Worm (Caenorhabditis elegans) whole organism, midembryonic: Measurements from ENCODE around the gene unc-64.

Source experiments
- T22C8.4 ChIP-seq: fragments of 200-800 bp; sonication (Bioruptor generic); IDR thresholded peaks from 2 replicates; pipeline ENCODE4 v1.3.6; 2022; ENCODE audit warnings: missing genetic modification characterization, missing compliant biosample characterization
- cog-1 ChIP-seq: sonication (generic microtip); optimal IDR thresholded peaks from 2 replicates; lab custom pipeline; 2016; ENCODE audit warnings: missing genetic modification characterization, missing compliant biosample characterization
- flt-1 ChIP-seq: fragments of 200-800 bp; sonication (Bioruptor generic); IDR thresholded peaks from 2 replicates; pipeline ENCODE4 v1.3.6; 2022; ENCODE audit warnings: missing genetic modification characterization, missing compliant biosample characterization
- klf-2 ChIP-seq: fragments of 200-800 bp; sonication (Bioruptor generic); conservative IDR thresholded peaks from 2 replicates; pipeline ENCODE4 v1.3.6; 2022; ENCODE audit warnings: missing genetic modification reagents, missing genetic modification characterization, missing compliant biosample characterization
- med-1 ChIP-seq: sonication (generic microtip); optimal IDR thresholded peaks from 2 replicates; lab custom pipeline; 2017; ENCODE audit warnings: missing genetic modification characterization, mild to moderate bottlenecking, missing compliant biosample characterization, antibody characterized with exemption, missing genetic modification reagents; ENCODE audit not compliant: insufficient read depth
- ref-1 ChIP-seq: fragments of 200-800 bp; sonication (Bioruptor generic); conservative IDR thresholded peaks from 2 replicates; pipeline ENCODE4 v1.3.6; 2022; ENCODE audit warnings: missing genetic modification reagents, missing genetic modification characterization, missing compliant biosample characterization
- ztf-23 ChIP-seq: fragments of 200-800 bp; sonication (Bioruptor generic); IDR thresholded peaks from 2 replicates; pipeline ENCODE4 v1.3.6; 2022; ENCODE audit warnings: missing genetic modification reagents, missing genetic modification characterization, missing compliant biosample characterization

DNA sequence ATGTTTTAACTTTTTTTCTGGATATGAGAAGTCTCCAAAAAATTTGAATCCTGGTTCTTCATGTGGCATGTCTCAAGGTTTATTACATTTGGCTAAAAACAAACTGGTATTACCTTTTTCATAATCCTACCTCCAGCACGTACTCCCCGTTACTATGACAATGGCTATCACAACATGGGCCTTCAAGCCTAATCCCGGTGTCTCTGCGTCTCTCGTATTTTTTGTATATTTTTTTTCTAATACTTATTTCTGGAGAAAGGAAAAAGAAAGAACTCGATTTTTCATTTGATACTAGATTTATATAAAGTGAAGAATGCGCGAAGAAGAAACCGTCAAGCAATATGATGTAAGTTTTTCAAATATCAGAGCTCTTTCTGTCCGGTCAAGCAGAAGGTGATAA is 30.8 kb upstream of the unc-64 start, which contains the start of gene anoh-1:
- TF ChIP-seq med-1 (no peak), flt-1 (GFP tag; lab: Robert Waterston, UW) (no peak), klf-2 (GFP tag; lab: Robert Waterston, UW) (no peak), ref-1 (GFP tag; lab: Robert Waterston, UW) (no peak), cog-1 (no peak), T22C8.4 (GFP tag; lab: Robert Waterston, UW) (no peak), ztf-23 (GFP tag; lab: Robert Waterston, UW) (no peak)
